Worm (Caenorhabditis elegans): Measurements from ENCODE around the gene ubh-4.

ce11 chrII:8051330-8051729, 11.9 kb upstream of the ubh-4 start:
- no peak for TF ChIP-seq elt-3 (tag; optimal IDR thresholded peaks at IDR 0.05)
- TF ChIP-seq elt-1 (tag; optimal IDR thresholded peaks at IDR 0.05; ENCODE audit: borderline replicate concordance, insufficient read depth): no peak
- TF ChIP-seq unc-62 (GFP tag; optimal IDR thresholded peaks at IDR 0.05): no peak
